Worm (Caenorhabditis elegans) whole organism, young adult: ENCODE results near the gene cutl-25.

Experiments used
- F23B12.7 ChIP-seq: sonication (generic microtip); optimal IDR thresholded peaks from 2 replicates; lab custom pipeline; 2017; ENCODE audit warnings: missing genetic modification characterization, mild to moderate bottlenecking, missing compliant biosample characterization, antibody characterized with exemption, moderate library complexity; ENCODE audit not compliant: insufficient read depth
- F33H1.4 ChIP-seq: fragments of 200-800 bp; sonication (Bioruptor generic); IDR thresholded peaks from 2 replicates; pipeline ENCODE4 v1.3.6; 2022; ENCODE audit warnings: missing genetic modification reagents, missing genetic modification characterization, missing compliant biosample characterization
- F52B5.7 ChIP-seq: sonication (generic microtip); optimal IDR thresholded peaks from 2 replicates; lab custom pipeline; 2016; ENCODE audit warnings: mild to moderate bottlenecking, missing genetic modification characterization, missing compliant biosample characterization
- T07F8.4 ChIP-seq: sonication (generic microtip); optimal IDR thresholded peaks from 2 replicates; lab custom pipeline; 2016; ENCODE audit warnings: mild to moderate bottlenecking, missing genetic modification characterization, moderate library complexity, missing compliant biosample characterization
- Y67H2A.10 ChIP-seq: fragments of 200-800 bp; sonication (Bioruptor generic); conservative IDR thresholded peaks from 2 replicates; pipeline ENCODE4 v1.3.6; 2022; ENCODE audit warnings: missing genetic modification reagents, missing genetic modification characterization, missing compliant biosample characterization
- Y79H2A.3 ChIP-seq: fragments of 200-800 bp; sonication (Bioruptor generic); conservative IDR thresholded peaks from 2 replicates; pipeline ENCODE4 v1.3.6; 2022; ENCODE audit warnings: missing genetic modification reagents, missing genetic modification characterization, missing compliant biosample characterization
- akir-1 ChIP-seq: fragments of 200-800 bp; sonication (Bioruptor generic); optimal IDR thresholded peaks from 2 replicates; lab custom pipeline; 2018; ENCODE audit warnings: mild to moderate bottlenecking, missing genetic modification characterization, moderate library complexity, missing compliant biosample characterization
- ama-1 ChIP-seq, 3 experiments: fragments of 150-350 bp in 1 of 3; sonication (generic microtip) in 2 of 3; optimal IDR thresholded peaks; 2 replicates each; lab custom pipeline; 2014 to 2018; ENCODE audit warnings: missing biosample characterization in 2 of 3, missing genetic modification characterization in 2 of 3, missing genetic modification reagents in 2 of 3
- attf-5 ChIP-seq: fragments of 200-800 bp; sonication (Bioruptor generic); optimal IDR thresholded peaks from 2 replicates; lab custom pipeline; 2018; ENCODE audit warnings: mild to moderate bottlenecking, missing genetic modification characterization, missing compliant biosample characterization
- bed-1 ChIP-seq: fragments of 200-800 bp; sonication (Bioruptor generic); IDR thresholded peaks from 2 replicates; pipeline ENCODE4 v1.3.6; 2022; ENCODE audit warnings: missing genetic modification reagents, missing genetic modification characterization, missing compliant biosample characterization
- cebp-1 ChIP-seq, 2 experiments: fragments of 200-800 bp in 1 of 2; sonication (Bioruptor generic) in 1 of 2; sonication (generic microtip) in 1 of 2; IDR thresholded peaks in 1 of 2; optimal IDR thresholded peaks in 1 of 2; 2 replicates each; pipeline versions ENCODE4 v1.3.6 to Lab custom; 2017 to 2022; ENCODE audit warnings: missing compliant biosample characterization in 2 of 2, missing genetic modification characterization in 2 of 2, mild to moderate bottlenecking in 1 of 2, missing genetic modification reagents in 1 of 2, moderate library complexity in 1 of 2
- dpff-1 ChIP-seq: sonication (generic microtip); optimal IDR thresholded peaks from 2 replicates; lab custom pipeline; 2017; ENCODE audit warnings: mild to moderate bottlenecking, missing genetic modification characterization, missing compliant biosample characterization
- egrh-3 ChIP-seq: fragments of 200-800 bp; sonication (Bioruptor generic); IDR thresholded peaks from 2 replicates; pipeline ENCODE4 v1.3.6; 2022; ENCODE audit warnings: missing genetic modification reagents, missing genetic modification characterization, missing compliant biosample characterization
- ets-4 ChIP-seq: fragments of 200-800 bp; sonication (Bioruptor generic); optimal IDR thresholded peaks from 2 replicates; lab custom pipeline; 2018; ENCODE audit warnings: mild to moderate bottlenecking, missing genetic modification characterization, missing compliant biosample characterization
- gei-17 ChIP-seq: fragments of 200-800 bp; sonication (Bioruptor generic); optimal IDR thresholded peaks from 2 replicates; lab custom pipeline; 2018; ENCODE audit warnings: mild to moderate bottlenecking, missing genetic modification characterization, missing compliant biosample characterization
- hlh-12 ChIP-seq: sonication (generic microtip); optimal IDR thresholded peaks from 2 replicates; lab custom pipeline; 2016; ENCODE audit warnings: missing genetic modification characterization, missing compliant biosample characterization
- hmg-1.2 ChIP-seq: fragments of 200-800 bp; sonication (Bioruptor generic); IDR thresholded peaks from 2 replicates; pipeline ENCODE4 v1.3.6; 2022; ENCODE audit warnings: missing genetic modification reagents, missing genetic modification characterization, missing compliant biosample characterization
- lin-26 ChIP-seq: fragments of 200-800 bp; sonication (Bioruptor generic); IDR thresholded peaks from 2 replicates; pipeline ENCODE4 v1.3.6; 2022; ENCODE audit warnings: missing genetic modification reagents, missing genetic modification characterization, missing compliant biosample characterization
- lin-35 ChIP-seq, 3 experiments: fragments of 150-350 bp in 2 of 3; sonication (generic microtip) in 1 of 3; optimal IDR thresholded peaks; 2 replicates each; lab custom pipeline; 2014 to 2018; ENCODE audit warnings: missing biosample characterization in 3 of 3, missing genetic modification characterization in 3 of 3, missing genetic modification reagents in 3 of 3
- lsl-1 ChIP-seq: fragments of 200-800 bp; sonication (Bioruptor generic); optimal IDR thresholded peaks from 2 replicates; lab custom pipeline; 2018; ENCODE audit warnings: mild to moderate bottlenecking, missing genetic modification characterization, moderate library complexity, missing compliant biosample characterization
- mel-28 ChIP-seq: sonication (generic microtip); optimal IDR thresholded peaks from 2 replicates; lab custom pipeline; 2016; ENCODE audit warnings: borderline replicate concordance, mild to moderate bottlenecking, missing genetic modification characterization, missing compliant biosample characterization
- mxl-1 ChIP-seq: sonication (generic microtip); optimal IDR thresholded peaks from 2 replicates; lab custom pipeline; 2016; ENCODE audit warnings: missing genetic modification characterization, missing compliant biosample characterization
- nfya-2 ChIP-seq: fragments of 200-800 bp; sonication (Bioruptor generic); IDR thresholded peaks from 2 replicates; pipeline ENCODE4 v1.3.6; 2022; ENCODE audit warnings: missing genetic modification reagents, missing genetic modification characterization, missing compliant biosample characterization
- nfyb-1 ChIP-seq: fragments of 200-800 bp; sonication (Bioruptor generic); IDR thresholded peaks from 2 replicates; pipeline ENCODE4 v1.3.6; 2022; ENCODE audit warnings: missing genetic modification reagents, missing genetic modification characterization, missing compliant biosample characterization
- nhr-179 ChIP-seq: sonication (generic microtip); optimal IDR thresholded peaks from 2 replicates; lab custom pipeline; 2016; ENCODE audit warnings: mild to moderate bottlenecking, missing genetic modification characterization, missing compliant biosample characterization
- nhr-80 ChIP-seq: sonication (generic microtip); optimal IDR thresholded peaks from 2 replicates; lab custom pipeline; 2016; ENCODE audit warnings: missing genetic modification characterization, missing compliant biosample characterization
- pbrm-1 ChIP-seq: fragments of 200-800 bp; sonication (Bioruptor generic); IDR thresholded peaks from 2 replicates; pipeline ENCODE4 v1.3.6; 2022; ENCODE audit warnings: missing genetic modification reagents, missing genetic modification characterization, missing compliant biosample characterization
- repo-1 ChIP-seq: sonication (generic microtip); optimal IDR thresholded peaks from 2 replicates; lab custom pipeline; 2017; ENCODE audit warnings: mild to moderate bottlenecking, missing genetic modification characterization, missing compliant biosample characterization
- sea-2 ChIP-seq: fragments of 200-800 bp; sonication (Bioruptor generic); IDR thresholded peaks from 2 replicates; pipeline ENCODE4 v1.3.6; 2022; ENCODE audit warnings: missing genetic modification characterization, missing compliant biosample characterization
- snpc-1.3 ChIP-seq: sonication (generic microtip); optimal IDR thresholded peaks from 2 replicates; lab custom pipeline; 2017; ENCODE audit warnings: missing genetic modification characterization, mild to moderate bottlenecking, missing compliant biosample characterization, antibody characterized with exemption, moderate library complexity, missing genotype, missing genetic modification reagents; ENCODE audit not compliant: insufficient read depth
- snpc-3.4 ChIP-seq: sonication (generic microtip); optimal IDR thresholded peaks from 2 replicates; lab custom pipeline; 2017; ENCODE audit warnings: missing genetic modification characterization, mild to moderate bottlenecking, missing compliant biosample characterization, antibody characterized with exemption, moderate library complexity, missing genotype, missing genetic modification reagents
- unc-130 ChIP-seq: sonication (generic microtip); optimal IDR thresholded peaks from 2 replicates; lab custom pipeline; 2016; ENCODE audit warnings: missing genetic modification reagents, missing genetic modification characterization, missing compliant biosample characterization
- xnd-1 ChIP-seq: sonication (generic microtip); optimal IDR thresholded peaks from 2 replicates; lab custom pipeline; 2016; ENCODE audit warnings: missing genotype, missing genetic modification reagents, missing genetic modification characterization, missing compliant biosample characterization
- zim-3 ChIP-seq: sonication (generic microtip); optimal IDR thresholded peaks from 2 replicates; lab custom pipeline; 2017; ENCODE audit warnings: mild to moderate bottlenecking, missing genetic modification characterization, moderate library complexity, missing compliant biosample characterization
- ztf-26 ChIP-seq: sonication (generic microtip); optimal IDR thresholded peaks from 2 replicates; lab custom pipeline; 2017; ENCODE audit warnings: missing genetic modification characterization, missing compliant biosample characterization
- ztf-28 ChIP-seq: fragments of 200-800 bp; sonication (Bioruptor generic); IDR thresholded peaks from 2 replicates; pipeline ENCODE4 v1.3.6; 2022; ENCODE audit warnings: missing genetic modification reagents, missing genetic modification characterization, missing compliant biosample characterization
- ztf-3 ChIP-seq: fragments of 200-800 bp; sonication (Bioruptor generic); optimal IDR thresholded peaks from 2 replicates; lab custom pipeline; 2018; ENCODE audit warnings: mild to moderate bottlenecking, missing genetic modification characterization, missing compliant biosample characterization
- ztf-6 ChIP-seq: fragments of 200-800 bp; sonication (Bioruptor generic); IDR thresholded peaks from 2 replicates; pipeline ENCODE4 v1.3.6; 2022; ENCODE audit warnings: missing genetic modification reagents, missing genetic modification characterization, missing compliant biosample characterization

Gene cutl-25

ce11 chrIII:3035977-3036376 is 11.0 kb downstream of the cutl-25 start (continued):
- TF ChIP-seq nhr-179 (tag; lab: Kevin White, UChicago): no peak
- no peak for TF ChIP-seq F23B12.7
- TF ChIP-seq lin-35 (GFP tag; optimal IDR thresholded peaks at IDR 0.05; lab: Kevin White, UChicago): peak in 1 of 3 experiments; percentile 34
- no peak for TF ChIP-seq snpc-1.3 (tag; lab: Kevin White, UChicago)
- TF ChIP-seq unc-130: no peak
- TF ChIP-seq nfyb-1: no peak
- no peak for TF ChIP-seq Y79H2A.3 (GFP tag; lab: Robert Waterston, UW)
- no peak for TF ChIP-seq lsl-1 (GFP tag; lab: Kevin White, UChicago)
- TF ChIP-seq hlh-12: no peak
- TF ChIP-seq Y67H2A.10 (GFP tag; lab: Robert Waterston, UW): no peak
- TF ChIP-seq F52B5.7: no peak
- TF ChIP-seq T07F8.4 (tag; lab: Kevin White, UChicago): no peak
- no peak for TF ChIP-seq mxl-1
- peak; percentile 72 for TF ChIP-seq attf-5
- TF ChIP-seq snpc-3.4: no peak
- TF ChIP-seq lin-26: 0 out of 2 replicates have a peak, but pooled peaks have one; percentile 31
- no peak for TF ChIP-seq mel-28 (tag; lab: Kevin White, UChicago)
- no peak for TF ChIP-seq zim-3 (tag; lab: Kevin White, UChicago)
- TF ChIP-seq nhr-80 (tag; lab: Kevin White, UChicago): peak; percentile 27
- TF ChIP-seq dpff-1 (tag; lab: Kevin White, UChicago): no peak
- no peak for TF ChIP-seq ztf-28 (GFP tag; lab: Robert Waterston, UW)
- no peak for TF ChIP-seq ztf-26 (tag; lab: Kevin White, UChicago)
- no peak for TF ChIP-seq ztf-3 (GFP tag; lab: Kevin White, UChicago)
- TF ChIP-seq ama-1 (optimal IDR thresholded peaks at IDR 0.05; lab: Kevin White, UChicago): peak; percentile 51
- no peak for TF ChIP-seq ama-1 (GFP tag; optimal IDR thresholded peaks at IDR 0.05; lab: Kevin White, UChicago)
- TF ChIP-seq ztf-6 (GFP tag; lab: Robert Waterston, UW): no peak
- no peak for TF ChIP-seq bed-1 (GFP tag; lab: Robert Waterston, UW)
- TF ChIP-seq F33H1.4 (GFP tag; lab: Robert Waterston, UW): no peak
- TF ChIP-seq sea-2 (GFP tag; lab: Robert Waterston, UW): no peak
- no peak for TF ChIP-seq ets-4 (GFP tag; lab: Kevin White, UChicago)
- TF ChIP-seq repo-1 (tag; lab: Kevin White, UChicago): no peak
- TF ChIP-seq, all 124 proteins: peak for 10

ce11 chrIII:3034458-3034857 is 12.5 kb downstream of the cutl-25 start:
- TF ChIP-seq xnd-1 (tag; lab: Kevin White, UChicago) (no peak), nfyb-1 (no peak), gei-17 (GFP tag; lab: Kevin White, UChicago) (no peak), nhr-80 (tag; lab: Kevin White, UChicago) (peak; percentile 58), cebp-1 (GFP tag; IDR thresholded peaks at IDR 0.05; lab: Robert Waterston, UW) (no peak), cebp-1 (tag; optimal IDR thresholded peaks at IDR 0.05; lab: Kevin White, UChicago) (peak; percentile 47), pbrm-1 (GFP tag; lab: Robert Waterston, UW) (no peak), hmg-1.2 (GFP tag; lab: Robert Waterston, UW) (peak; percentile 38; the same call in 1 of the 2 replicates), Y67H2A.10 (GFP tag; lab: Robert Waterston, UW) (no peak), attf-5 (peak; percentile 59), egrh-3 (peak; percentile 56), T07F8.4 (tag; lab: Kevin White, UChicago) (no peak), akir-1 (GFP tag; lab: Kevin White, UChicago) (no peak), nfya-2 (GFP tag; lab: Robert Waterston, UW) (no peak)
